Fruit fly (Drosophila melanogaster) whole organism, embryonic: ENCODE results near the gene CCDC151.

ENCODE experiments used
- CG2116 ChIP-seq: fragments of 200-800 bp; sonication (Bioruptor generic); optimal IDR thresholded peaks from 3 replicates; lab custom pipeline; 2018; ENCODE audit warnings: missing biosample characterization, mild to moderate bottlenecking, missing genetic modification characterization
- CG5953 ChIP-seq: fragments of 200-800 bp; sonication (Bioruptor generic); IDR thresholded peaks from 2 replicates; pipeline ENCODE4 v1.3.6; 2022; ENCODE audit warnings: missing biosample characterization, missing genetic modification characterization
- HLHmδ ChIP-seq: fragments of 200-800 bp; sonication (Bioruptor generic); optimal IDR thresholded peaks from 2 replicates; lab custom pipeline; 2018; ENCODE audit warnings: missing biosample characterization, mild to moderate bottlenecking, missing genetic modification characterization, moderate library complexity
- aop ChIP-seq: fragments of 200-800 bp; sonication (Bioruptor generic); IDR thresholded peaks from 2 replicates; pipeline ENCODE4 v1.3.6; 2022; ENCODE audit warnings: missing biosample characterization, missing genetic modification characterization
- crp ChIP-seq, 2 experiments: fragments of 200-800 bp; sonication (Bioruptor generic); optimal IDR thresholded peaks; 2 replicates in 1 of 2; 3 replicates in 1 of 2; lab custom pipeline; 2017; ENCODE audit warnings: missing biosample characterization in 2 of 2, missing genetic modification characterization in 2 of 2, mild to moderate bottlenecking in 1 of 2, moderate library complexity in 1 of 2
- psq ChIP-seq: fragments of 200-800 bp; sonication (Bioruptor generic); optimal IDR thresholded peaks from 2 replicates; lab custom pipeline; 2017; ENCODE audit warnings: missing biosample characterization, missing genetic modification characterization
- rib ChIP-seq: fragments of 200-800 bp; sonication (Bioruptor generic); IDR thresholded peaks from 2 replicates; pipeline ENCODE4 v1.3.6; 2022; ENCODE audit warnings: missing biosample characterization, missing genetic modification characterization
- shn ChIP-seq: fragments of 200-800 bp; sonication (Bioruptor generic); optimal IDR thresholded peaks from 3 replicates; lab custom pipeline; 2016; ENCODE audit warnings: missing biosample characterization, missing genetic modification characterization
- zen2 ChIP-seq: fragments of 200-800 bp; sonication (Bioruptor generic); IDR thresholded peaks from 3 replicates; pipeline ENCODE4 v1.3.6; 2022; ENCODE audit warnings: missing biosample characterization, missing genetic modification characterization; ENCODE audit not compliant: partially characterized antibody

dm6 chr3L:11918217-11918616, 37.0 kb downstream of the CCDC151 start:
- TF ChIP-seq rib (GFP tag; lab: Robert Waterston, UW), result no peak
- no peak for TF ChIP-seq shn (GFP tag; lab: Kevin White, UChicago)
- no peak for TF ChIP-seq psq (GFP tag; lab: Kevin White, UChicago)
- no peak for TF ChIP-seq aop (GFP tag; lab: Robert Waterston, UW)
- no peak for TF ChIP-seq HLHmδ
- TF ChIP-seq CG5953 (GFP tag; lab: Robert Waterston, UW), result no peak
- no peak for TF ChIP-seq crp (GFP tag; optimal IDR thresholded peaks at IDR 0.05; lab: Kevin White, UChicago)
- TF ChIP-seq zen2 (GFP tag; lab: Robert Waterston, UW), result no peak
- no peak for TF ChIP-seq CG2116 (GFP tag; lab: Kevin White, UChicago)
